Worm (Caenorhabditis elegans) whole organism, mixed stage, embryonic: ENCODE results near the gene ZK1321.1.
A peak's percentile ranks its signal among the peaks of the same experiment; 100 is the strongest.

ENCODE experiments used
- M03D4.4 ChIP-seq: sonication (generic microtip); optimal IDR thresholded peaks from 2 replicates; lab custom pipeline; 2017; ENCODE audit warnings: mild to moderate bottlenecking, missing genetic modification characterization, missing compliant biosample characterization
- bed-3 ChIP-seq: fragments of 200-800 bp; sonication (Bioruptor generic); optimal IDR thresholded peaks from 3 replicates; lab custom pipeline; 2018; ENCODE audit warnings: mild to moderate bottlenecking, missing genetic modification characterization, moderate library complexity, missing compliant biosample characterization
- blmp-1 ChIP-seq: fragments of 150-350 bp; optimal IDR thresholded peaks from 2 replicates; lab custom pipeline; 2014; ENCODE audit warnings: missing biosample characterization, missing genetic modification characterization
- ceh-39 ChIP-seq: fragments of 150-350 bp; optimal IDR thresholded peaks from 2 replicates; lab custom pipeline; 2014; ENCODE audit warnings: missing biosample characterization, missing genetic modification characterization
- ceh-43 ChIP-seq: fragments of 200-800 bp; sonication (Bioruptor generic); optimal IDR thresholded peaks from 2 replicates; lab custom pipeline; 2018; ENCODE audit warnings: mild to moderate bottlenecking, missing genetic modification characterization, moderate library complexity, missing compliant biosample characterization
- ceh-83 ChIP-seq: fragments of 200-800 bp; sonication (Bioruptor generic); optimal IDR thresholded peaks from 2 replicates; lab custom pipeline; 2018; ENCODE audit warnings: mild to moderate bottlenecking, missing genetic modification characterization, missing compliant biosample characterization
- ces-1 ChIP-seq: fragments of 150-350 bp; optimal IDR thresholded peaks from 2 replicates; lab custom pipeline; 2014; ENCODE audit warnings: missing biosample characterization, missing genetic modification reagents, missing genetic modification characterization
- cnd-1 ChIP-seq: fragments of 200-800 bp; sonication (Bioruptor generic); optimal IDR thresholded peaks from 2 replicates; lab custom pipeline; 2018; ENCODE audit warnings: mild to moderate bottlenecking, missing genetic modification characterization, missing compliant biosample characterization
- drap-1 ChIP-seq: fragments of 200-800 bp; sonication (Bioruptor generic); optimal IDR thresholded peaks from 3 replicates; lab custom pipeline; 2018; ENCODE audit warnings: mild to moderate bottlenecking, missing genetic modification characterization, missing compliant biosample characterization
- elt-1 ChIP-seq: sonication (generic microtip); optimal IDR thresholded peaks from 2 replicates; lab custom pipeline; 2017; ENCODE audit warnings: missing genetic modification characterization, mild to moderate bottlenecking, missing compliant biosample characterization, antibody characterized with exemption, moderate library complexity, borderline replicate concordance; ENCODE audit not compliant: insufficient read depth
- elt-3 ChIP-seq: fragments of 150-350 bp; optimal IDR thresholded peaks from 2 replicates; lab custom pipeline; 2014; ENCODE audit warnings: missing biosample characterization, missing genetic modification characterization
- flh-1 ChIP-seq: fragments of 200-800 bp; sonication (Bioruptor generic); optimal IDR thresholded peaks from 2 replicates; lab custom pipeline; 2018; ENCODE audit warnings: mild to moderate bottlenecking, missing genetic modification characterization, moderate library complexity, missing compliant biosample characterization
- ham-2 ChIP-seq: fragments of 200-800 bp; sonication (Bioruptor generic); optimal IDR thresholded peaks from 2 replicates; lab custom pipeline; 2018; ENCODE audit warnings: mild to moderate bottlenecking, missing genetic modification characterization, missing compliant biosample characterization
- hlh-1 ChIP-seq: fragments of 150-350 bp; optimal IDR thresholded peaks from 2 replicates; lab custom pipeline; 2014; ENCODE audit warnings: missing biosample characterization, missing genetic modification reagents, missing genetic modification characterization
- lin-13 ChIP-seq: fragments of 150-350 bp; optimal IDR thresholded peaks from 2 replicates; lab custom pipeline; 2014; ENCODE audit warnings: missing biosample characterization, missing genetic modification characterization
- lin-32 ChIP-seq: fragments of 200-800 bp; sonication (Bioruptor generic); optimal IDR thresholded peaks from 2 replicates; lab custom pipeline; 2018; ENCODE audit warnings: mild to moderate bottlenecking, missing genetic modification characterization, missing compliant biosample characterization
- lsy-2 ChIP-seq: fragments of 150-350 bp; optimal IDR thresholded peaks from 2 replicates; lab custom pipeline; 2014; ENCODE audit warnings: missing biosample characterization, missing genetic modification characterization
- mab-5 ChIP-seq: fragments of 150-350 bp; optimal IDR thresholded peaks from 2 replicates; lab custom pipeline; 2014; ENCODE audit warnings: missing biosample characterization, missing genetic modification characterization
- mep-1 ChIP-seq: fragments of 150-350 bp; optimal IDR thresholded peaks from 2 replicates; lab custom pipeline; 2017; ENCODE audit warnings: missing biosample characterization, missing genetic modification reagents, missing genetic modification characterization, inconsistent platforms
- mls-2 ChIP-seq: sonication (generic microtip); optimal IDR thresholded peaks from 2 replicates; lab custom pipeline; 2016; ENCODE audit warnings: mild to moderate bottlenecking, missing genetic modification characterization, moderate library complexity, missing compliant biosample characterization
- nhr-12 ChIP-seq: fragments of 150-350 bp; optimal IDR thresholded peaks from 2 replicates; lab custom pipeline; 2014; ENCODE audit warnings: missing biosample characterization, missing genetic modification characterization
- nhr-2 ChIP-seq: fragments of 150-350 bp; optimal IDR thresholded peaks from 2 replicates; lab custom pipeline; 2014; ENCODE audit warnings: missing biosample characterization, missing genetic modification characterization
- nhr-237 ChIP-seq: fragments of 150-350 bp; optimal IDR thresholded peaks from 2 replicates; lab custom pipeline; 2014; ENCODE audit warnings: missing biosample characterization, missing genetic modification characterization
- nhr-28 ChIP-seq: fragments of 150-350 bp; optimal IDR thresholded peaks from 2 replicates; lab custom pipeline; 2014; ENCODE audit warnings: missing biosample characterization, missing genetic modification characterization
- nhr-76 ChIP-seq: sonication (generic microtip); optimal IDR thresholded peaks from 2 replicates; lab custom pipeline; 2017; ENCODE audit warnings: missing biosample characterization, missing genetic modification characterization
- pha-4 ChIP-seq: fragments of 150-350 bp; optimal IDR thresholded peaks from 2 replicates; lab custom pipeline; 2018; ENCODE audit warnings: missing biosample characterization, missing genetic modification reagents, missing genetic modification characterization
- sem-2 ChIP-seq: fragments of 200-800 bp; sonication (Bioruptor generic); optimal IDR thresholded peaks from 2 replicates; lab custom pipeline; 2018; ENCODE audit warnings: mild to moderate bottlenecking, missing genetic modification characterization, missing compliant biosample characterization
- snpc-4 ChIP-seq: fragments of 150-350 bp; optimal IDR thresholded peaks from 2 replicates; lab custom pipeline; 2014; ENCODE audit warnings: missing biosample characterization, missing genetic modification characterization
- sptf-1 ChIP-seq: sonication (generic microtip); optimal IDR thresholded peaks from 2 replicates; lab custom pipeline; 2017; ENCODE audit warnings: mild to moderate bottlenecking, missing genetic modification characterization, moderate library complexity, missing compliant biosample characterization
- unc-120 ChIP-seq: sonication (generic microtip); optimal IDR thresholded peaks from 2 replicates; lab custom pipeline; 2017; ENCODE audit warnings: missing genetic modification characterization, missing compliant biosample characterization; ENCODE audit not compliant: poor library complexity, severe bottlenecking
- unc-62 ChIP-seq: fragments of 150-350 bp; optimal IDR thresholded peaks from 2 replicates; lab custom pipeline; 2014; ENCODE audit warnings: missing biosample characterization, missing genetic modification reagents, missing genetic modification characterization
- zip-8 ChIP-seq: fragments of 150-350 bp; optimal IDR thresholded peaks from 2 replicates; lab custom pipeline; 2014; ENCODE audit warnings: missing biosample characterization, missing genetic modification characterization
- ztf-11 ChIP-seq: fragments of 150-350 bp; optimal IDR thresholded peaks from 2 replicates; lab custom pipeline; 2014; ENCODE audit warnings: missing biosample characterization, missing genetic modification characterization

ZK1321.1 gene

ce11 chrII:9746069-9746468, 7.8 kb upstream of the ZK1321.1 start, which contains the start of the genes Y53C12B.1 and nos-3:
Gene Y53C12B.1, minus strand, starts transcription at chrII:9746078.
Gene nos-3, plus strand, starts transcription at chrII:9746316.
- peak; percentile 66 for TF ChIP-seq mep-1 (tag; lab: Kevin White, UChicago)
- TF ChIP-seq lin-32 (GFP tag; lab: Kevin White, UChicago), result no peak
- no peak for TF ChIP-seq drap-1 (GFP tag; lab: Kevin White, UChicago)
- TF ChIP-seq elt-1, result no peak
- no peak for TF ChIP-seq M03D4.4
- TF ChIP-seq blmp-1 (tag; lab: Kevin White, UChicago), result no peak
- no peak for TF ChIP-seq nhr-12 (tag; lab: Kevin White, UChicago)
- peak; percentile 79 for TF ChIP-seq lin-13 (tag; lab: Kevin White, UChicago)
- TF ChIP-seq sptf-1 (tag; lab: Kevin White, UChicago), result no peak
- peak; percentile 68 for TF ChIP-seq pha-4
- no peak for TF ChIP-seq sem-2 (GFP tag; lab: Kevin White, UChicago)
- peak; percentile 81 for TF ChIP-seq ceh-39 (tag; lab: Kevin White, UChicago)
- peak; percentile 39 for TF ChIP-seq nhr-237
- TF ChIP-seq zip-8, result no peak
- no peak for TF ChIP-seq snpc-4
- TF ChIP-seq unc-120 (tag; lab: Kevin White, UChicago), result peak; percentile 98
- TF ChIP-seq lsy-2 (tag; lab: Kevin White, UChicago), result peak; percentile 98
- TF ChIP-seq mab-5 (tag; lab: Kevin White, UChicago), result no peak
- TF ChIP-seq ceh-83 (GFP tag; lab: Kevin White, UChicago), result no peak
- TF ChIP-seq ham-2 (GFP tag; lab: Kevin White, UChicago), result no peak
- peak; percentile 91 for TF ChIP-seq ces-1 (GFP tag; lab: Kevin White, UChicago)
- no peak for TF ChIP-seq mls-2 (tag; lab: Kevin White, UChicago)
- no peak for TF ChIP-seq nhr-28 (tag; lab: Kevin White, UChicago)
- no peak for TF ChIP-seq ceh-43
- no peak for TF ChIP-seq nhr-2
- no peak for TF ChIP-seq ztf-11 (tag; lab: Kevin White, UChicago)
- TF ChIP-seq hlh-1 (tag; lab: Kevin White, UChicago), result peak; percentile 25

DNA sequence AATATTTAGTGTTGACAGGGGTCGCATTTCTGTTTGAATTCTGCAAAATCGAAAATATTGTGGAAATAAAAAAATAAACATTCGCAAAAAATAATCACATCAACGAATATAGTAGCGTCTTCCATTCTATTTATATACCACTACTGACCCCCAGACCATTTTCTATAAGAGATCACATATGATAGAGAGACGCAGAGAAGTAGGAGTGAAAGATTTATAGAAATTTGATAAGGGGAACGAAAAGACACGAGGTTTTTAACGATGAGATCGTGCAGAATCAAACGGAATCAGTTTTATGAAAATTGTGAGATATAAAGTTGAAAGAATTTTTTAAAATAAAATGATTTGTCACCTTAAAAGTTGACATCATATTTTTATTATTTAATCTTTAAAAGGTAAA, 1.6 kb upstream of the ZK1321.1 start:
- TF ChIP-seq nhr-28 (tag; lab: Kevin White, UChicago) (no peak), elt-3 (tag; lab: Kevin White, UChicago) (no peak), drap-1 (GFP tag; lab: Kevin White, UChicago) (no peak), ces-1 (GFP tag; lab: Kevin White, UChicago) (no peak), lin-13 (tag; lab: Kevin White, UChicago) (no peak), bed-3 (GFP tag; lab: Kevin White, UChicago) (no peak), lsy-2 (tag; lab: Kevin White, UChicago) (no peak), ceh-83 (GFP tag; lab: Kevin White, UChicago) (no peak), cnd-1 (tag; lab: Kevin White, UChicago) (no peak), unc-62 (GFP tag; lab: Kevin White, UChicago) (no peak), snpc-4 (no peak), lin-32 (GFP tag; lab: Kevin White, UChicago) (no peak), ceh-39 (tag; lab: Kevin White, UChicago) (no peak), mls-2 (tag; lab: Kevin White, UChicago) (no peak), flh-1 (no peak), unc-120 (tag; lab: Kevin White, UChicago) (no peak), nhr-76 (tag; lab: Kevin White, UChicago) (no peak), sptf-1 (tag; lab: Kevin White, UChicago) (no peak), sem-2 (GFP tag; lab: Kevin White, UChicago) (no peak), nhr-2 (no peak)

DNA sequence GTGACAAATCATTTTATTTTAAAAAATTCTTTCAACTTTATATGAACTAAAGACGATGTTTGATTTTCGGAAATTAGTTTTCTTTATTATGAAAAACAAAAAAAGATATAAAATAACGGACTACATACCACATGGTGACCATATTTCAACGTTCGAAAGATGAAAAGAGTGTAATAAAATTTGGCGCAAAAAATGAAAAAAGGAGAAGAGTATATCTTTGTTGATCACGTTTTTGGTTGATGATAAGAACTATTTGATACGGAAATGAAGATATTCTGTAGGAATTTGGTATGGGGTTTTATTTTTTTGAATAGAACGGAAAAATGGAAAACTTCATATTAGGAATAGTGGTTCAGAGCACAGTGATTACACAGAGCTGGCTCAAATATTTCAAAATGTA, 774 bp upstream of the ZK1321.1 start, which contains the start of gene Y53C12B.7:
Y53C12B.7 (minus strand) TSS at position 163 of the 400 bp plus-strand sequence.
- TF ChIP-seq nhr-12 (tag; lab: Kevin White, UChicago) (no peak), sptf-1 (tag; lab: Kevin White, UChicago) (no peak), elt-1 (no peak), ztf-11 (tag; lab: Kevin White, UChicago) (no peak), drap-1 (GFP tag; lab: Kevin White, UChicago) (no peak), cnd-1 (tag; lab: Kevin White, UChicago) (no peak), snpc-4 (no peak), nhr-2 (no peak), ceh-43 (no peak), lin-32 (GFP tag; lab: Kevin White, UChicago) (no peak), hlh-1 (tag; lab: Kevin White, UChicago) (no peak), zip-8 (no peak), ham-2 (GFP tag; lab: Kevin White, UChicago) (no peak), bed-3 (GFP tag; lab: Kevin White, UChicago) (no peak), nhr-28 (tag; lab: Kevin White, UChicago) (no peak)
